Fruit fly (Drosophila melanogaster) whole organism, embryonic: ENCODE results near the gene scramb1.

Experiments used
- B-H2 ChIP-seq: fragments of 200-800 bp; sonication (Bioruptor generic); optimal IDR thresholded peaks from 2 replicates; lab custom pipeline; 2018; ENCODE audit warnings: missing biosample characterization, mild to moderate bottlenecking, missing genetic modification characterization
- CG1647 ChIP-seq: fragments of 200-800 bp; sonication (Bioruptor generic); optimal IDR thresholded peaks from 3 replicates; lab custom pipeline; 2016; ENCODE audit warnings: missing biosample characterization, missing genetic modification characterization
- CG17359 ChIP-seq: fragments of 200-800 bp; sonication (Bioruptor generic); optimal IDR thresholded peaks from 3 replicates; lab custom pipeline; 2018; ENCODE audit warnings: missing biosample characterization, mild to moderate bottlenecking, missing genetic modification characterization, moderate library complexity
- CG18476 ChIP-seq: fragments of 200-800 bp; sonication (Bioruptor generic); optimal IDR thresholded peaks from 2 replicates; lab custom pipeline; 2016; ENCODE audit warnings: missing biosample characterization, mild to moderate bottlenecking, missing genetic modification characterization
- CG2199 ChIP-seq: fragments of 200-800 bp; sonication (Bioruptor generic); IDR thresholded peaks from 3 replicates; pipeline ENCODE4 v1.3.6; 2022; ENCODE audit warnings: missing biosample characterization, missing genetic modification characterization
- CG30020 ChIP-seq: fragments of 200-800 bp; optimal IDR thresholded peaks from 2 replicates; lab custom pipeline; 2019; ENCODE audit warnings: missing biosample characterization, mild to moderate bottlenecking, missing genetic modification characterization, moderate library complexity
- CG34422 ChIP-seq: fragments of 200-800 bp; sonication (Bioruptor generic); IDR thresholded peaks from 3 replicates; pipeline ENCODE4 v1.3.6; 2022; ENCODE audit warnings: missing biosample characterization, missing genetic modification characterization
- CG6813 ChIP-seq: fragments of 200-800 bp; sonication (Bioruptor generic); optimal IDR thresholded peaks from 2 replicates; lab custom pipeline; 2017; ENCODE audit warnings: missing biosample characterization, missing genetic modification characterization, mild to moderate bottlenecking, moderate library complexity, missing genetic modification reagents
- CG7745 ChIP-seq: fragments of 200-800 bp; sonication (Bioruptor generic); optimal IDR thresholded peaks from 2 replicates; lab custom pipeline; 2018; ENCODE audit warnings: missing biosample characterization, mild to moderate bottlenecking, missing genetic modification characterization, moderate library complexity
- CG7963 ChIP-seq: fragments of 200-800 bp; sonication (Bioruptor generic); IDR thresholded peaks from 3 replicates; pipeline ENCODE4 v1.3.6; 2022; ENCODE audit warnings: missing biosample characterization, missing genetic modification characterization; ENCODE audit not compliant: partially characterized antibody
- CG8388 ChIP-seq: fragments of 200-800 bp; sonication (Bioruptor generic); optimal IDR thresholded peaks from 2 replicates; lab custom pipeline; 2019; ENCODE audit warnings: missing biosample characterization, mild to moderate bottlenecking, missing genetic modification characterization, moderate library complexity
- Doc2 ChIP-seq: fragments of 200-800 bp; sonication (Bioruptor generic); IDR thresholded peaks from 2 replicates; pipeline ENCODE4 v1.3.6; 2022; ENCODE audit warnings: missing biosample characterization, missing genetic modification characterization
- Ets65A ChIP-seq: fragments of 200-800 bp; sonication (Bioruptor generic); peaks from one replicate; lab custom pipeline; 2016; ENCODE audit warnings: missing biosample characterization, missing genetic modification characterization
- HLH3B ChIP-seq: fragments of 200-800 bp; sonication (Bioruptor generic); IDR thresholded peaks from 2 replicates; pipeline ENCODE4 v1.3.6; 2022; ENCODE audit warnings: missing biosample characterization, missing genetic modification characterization
- HLH54F ChIP-seq: fragments of 200-800 bp; sonication (Bioruptor generic); optimal IDR thresholded peaks from 3 replicates; lab custom pipeline; 2016; ENCODE audit warnings: missing biosample characterization, missing genetic modification characterization
- Nf-YC ChIP-seq: fragments of 200-800 bp; optimal IDR thresholded peaks from 3 replicates; lab custom pipeline; 2019; ENCODE audit warnings: missing biosample characterization, mild to moderate bottlenecking, missing genetic modification characterization, moderate library complexity
- Rx ChIP-seq: fragments of 200-800 bp; sonication (Bioruptor generic); IDR thresholded peaks from 2 replicates; pipeline ENCODE4 v1.3.6; 2022; ENCODE audit warnings: missing biosample characterization, missing genetic modification characterization
- Trl ChIP-seq, 3 experiments: fragments of >200 bp in 2 of 3; fragments of 200-800 bp in 1 of 3; sonication (Bioruptor generic) in 1 of 3; optimal IDR thresholded peaks; 2 replicates in 1 of 3; 3 replicates in 2 of 3; lab custom pipeline; 2016 to 2017; ENCODE audit warnings: missing biosample characterization in 1 of 3, missing genetic modification characterization in 1 of 3
- ase ChIP-seq: fragments of 200-800 bp; sonication (Bioruptor generic); IDR thresholded peaks from 3 replicates; pipeline ENCODE4 v1.3.6; 2022; ENCODE audit warnings: missing biosample characterization, missing genetic modification characterization
- ash1 ChIP-seq: fragments of 200-800 bp; sonication (Bioruptor generic); optimal IDR thresholded peaks from 2 replicates; lab custom pipeline; 2018; ENCODE audit warnings: missing biosample characterization, mild to moderate bottlenecking, missing genetic modification characterization
- az2 ChIP-seq: fragments of 200-800 bp; sonication (Bioruptor generic); optimal IDR thresholded peaks from 3 replicates; lab custom pipeline; 2016; ENCODE audit warnings: missing biosample characterization, missing genetic modification characterization
- bbx ChIP-seq: fragments of 200-800 bp; sonication (Bioruptor generic); IDR thresholded peaks from 2 replicates; pipeline ENCODE4 v1.3.6; 2022; ENCODE audit warnings: missing biosample characterization, missing genetic modification characterization; ENCODE audit not compliant: partially characterized antibody
- cg ChIP-seq: fragments of 200-800 bp; sonication (Bioruptor generic); optimal IDR thresholded peaks from 3 replicates; lab custom pipeline; 2019; ENCODE audit warnings: missing biosample characterization, mild to moderate bottlenecking, missing genetic modification characterization, moderate library complexity
- chm ChIP-seq: fragments of 200-800 bp; sonication (Bioruptor generic); IDR thresholded peaks from 2 replicates; pipeline ENCODE4 v1.3.6; 2022; ENCODE audit warnings: missing biosample characterization, missing genetic modification characterization
- chn ChIP-seq: fragments of 200-800 bp; sonication (Bioruptor generic); optimal IDR thresholded peaks from 2 replicates; lab custom pipeline; 2016; ENCODE audit warnings: missing biosample characterization, missing genetic modification characterization
- eve ChIP-seq, 2 experiments: fragments of >200 bp; optimal IDR thresholded peaks; 2 replicates each; lab custom pipeline; 2017; ENCODE audit warnings: missing biosample characterization in 2 of 2, missing genetic modification characterization in 2 of 2
- ewg ChIP-seq: fragments of 200-800 bp; sonication (Bioruptor generic); optimal IDR thresholded peaks from 3 replicates; lab custom pipeline; 2017; ENCODE audit warnings: mild to moderate bottlenecking, missing biosample characterization, missing genetic modification reagents, missing genetic modification characterization
- gro ChIP-seq: fragments of 200-800 bp; sonication (Bioruptor generic); optimal IDR thresholded peaks from 2 replicates; lab custom pipeline; 2016; ENCODE audit warnings: missing biosample characterization, missing genetic modification characterization
- lov ChIP-seq, 2 experiments: fragments of 200-800 bp in 1 of 2; fragments of >200 bp in 1 of 2; sonication (Bioruptor generic) in 1 of 2; IDR thresholded peaks in 1 of 2; optimal IDR thresholded peaks in 1 of 2; 2 replicates in 1 of 2; 3 replicates in 1 of 2; pipeline versions ENCODE4 v1.3.6 to Lab custom; 2017 to 2022; ENCODE audit warnings: missing biosample characterization in 1 of 2, missing genetic modification characterization in 1 of 2
- mirr ChIP-seq: fragments of 200-800 bp; sonication (Bioruptor generic); optimal IDR thresholded peaks from 3 replicates; lab custom pipeline; 2018; ENCODE audit warnings: missing biosample characterization, mild to moderate bottlenecking, missing genetic modification characterization
- oc ChIP-seq: fragments of 200-800 bp; sonication (Bioruptor generic); optimal IDR thresholded peaks from 2 replicates; lab custom pipeline; 2018; ENCODE audit warnings: missing biosample characterization, mild to moderate bottlenecking, missing genetic modification characterization, moderate library complexity
- pan ChIP-seq, 4 experiments: fragments of >200 bp in 3 of 4; fragments of 200-800 bp in 1 of 4; sonication (Bioruptor generic) in 1 of 4; optimal IDR thresholded peaks in 3 of 4; IDR thresholded peaks in 1 of 4; 2 replicates each; pipeline versions ENCODE4 v1.3.6 to Lab custom; 2017 to 2022; ENCODE audit warnings: missing biosample characterization in 2 of 4, missing genetic modification characterization in 2 of 4, mixed read lengths in 1 of 4
- phol ChIP-seq: fragments of 200-800 bp; sonication (Bioruptor generic); optimal IDR thresholded peaks from 3 replicates; lab custom pipeline; 2018; ENCODE audit warnings: missing biosample characterization, mild to moderate bottlenecking, missing genetic modification characterization, moderate library complexity
- pros ChIP-seq: fragments of 200-800 bp; sonication (Bioruptor generic); optimal IDR thresholded peaks from 3 replicates; lab custom pipeline; 2019; ENCODE audit warnings: missing biosample characterization, mild to moderate bottlenecking, missing genetic modification characterization, moderate library complexity
- seq ChIP-seq: fragments of 200-800 bp; sonication (Bioruptor generic); IDR thresholded peaks from 2 replicates; pipeline ENCODE4 v1.3.6; 2022; ENCODE audit warnings: missing biosample characterization, missing genetic modification characterization
- sqz ChIP-seq: fragments of 200-800 bp; sonication (Bioruptor generic); optimal IDR thresholded peaks from 3 replicates; lab custom pipeline; 2018; ENCODE audit warnings: missing biosample characterization, mild to moderate bottlenecking, missing genetic modification characterization
- ssp ChIP-seq: fragments of 200-800 bp; sonication (Bioruptor generic); IDR thresholded peaks from 2 replicates; pipeline ENCODE4 v1.3.6; 2022; ENCODE audit warnings: missing biosample characterization, missing genetic modification characterization
- tll ChIP-seq, 2 experiments: fragments of 200-800 bp in 1 of 2; fragments of >200 bp in 1 of 2; sonication (Bioruptor generic) in 1 of 2; optimal IDR thresholded peaks; 2 replicates each; lab custom pipeline; 2017 to 2019; ENCODE audit warnings: missing biosample characterization in 2 of 2, missing genetic modification characterization in 2 of 2, mild to moderate bottlenecking in 1 of 2, moderate library complexity in 1 of 2
- vvl ChIP-seq: fragments of 200-800 bp; sonication (Bioruptor generic); IDR thresholded peaks from 2 replicates; pipeline ENCODE4 v1.3.6; 2022; ENCODE audit warnings: missing biosample characterization, missing genetic modification characterization
- wek ChIP-seq: fragments of 200-800 bp; sonication (Bioruptor generic); optimal IDR thresholded peaks from 3 replicates; lab custom pipeline; 2018; ENCODE audit warnings: missing biosample characterization, mild to moderate bottlenecking, missing genetic modification characterization, moderate library complexity
- zen ChIP-seq: fragments of 200-800 bp; sonication (Bioruptor generic); optimal IDR thresholded peaks from 3 replicates; lab custom pipeline; 2018; ENCODE audit warnings: missing biosample characterization, mild to moderate bottlenecking, missing genetic modification characterization, moderate library complexity

The scramb1 gene

dm6 chr3L:10254131-10254530 lies 29.1 kb upstream of the scramb1 start (continued):
- 0 out of 3 replicates have a peak, but pooled peaks have one; percentile 42 for TF ChIP-seq CG2199 (GFP tag; lab: Robert Waterston, UW)
- TF ChIP-seq zen (tag; lab: Kevin White, UChicago) = peak; percentile 75
- TF ChIP-seq Trl (optimal IDR thresholded peaks at IDR 0.05; lab: Kevin White, UChicago) = peak; percentile 47 to 51
- no peak for TF ChIP-seq Trl (GFP tag; optimal IDR thresholded peaks at IDR 0.05; lab: Kevin White, UChicago)
- no peak for TF ChIP-seq HLH3B (GFP tag; lab: Robert Waterston, UW)
- no peak for TF ChIP-seq CG7963 (GFP tag; lab: Robert Waterston, UW)
- TF ChIP-seq, all 482 proteins: peak for 12

- TF ChIP-seq CG30020 (no peak), Trl (optimal IDR thresholded peaks at IDR 0.05; lab: Kevin White, UChicago) (no peak), Trl (GFP tag; optimal IDR thresholded peaks at IDR 0.05; lab: Kevin White, UChicago) (no peak), CG2199 (GFP tag; lab: Robert Waterston, UW) (no peak), eve (GFP tag; optimal IDR thresholded peaks at IDR 0.05; lab: Kevin White, UChicago) (no peak), CG7745 (tag; lab: Kevin White, UChicago) (no peak), ssp (no peak), gro (GFP tag; lab: Kevin White, UChicago) (no peak), mirr (GFP tag; lab: Kevin White, UChicago) (no peak), chm (GFP tag; lab: Robert Waterston, UW) (no peak), phol (tag; lab: Kevin White, UChicago) (no peak), CG34422 (GFP tag; lab: Robert Waterston, UW) (no peak), Ets65A (peak; percentile 73), wek (GFP tag; lab: Kevin White, UChicago) (no peak), oc (tag; lab: Kevin White, UChicago) (no peak), az2 (no peak), lov (optimal IDR thresholded peaks at IDR 0.05; lab: Kevin White, UChicago) (no peak), lov (GFP tag; IDR thresholded peaks at IDR 0.05; lab: Robert Waterston, UW) (0 out of 3 replicates have a peak, but pooled peaks have one; percentile 22), CG8388 (peak; percentile 78), chn (GFP tag; lab: Kevin White, UChicago) (no peak), bbx (GFP tag; lab: Robert Waterston, UW) (no peak), B-H2 (GFP tag; lab: Kevin White, UChicago) (no peak), vvl (GFP tag; lab: Robert Waterston, UW) (no peak), pan (optimal IDR thresholded peaks at IDR 0.05; lab: Kevin White, UChicago) (no peak), pan (GFP tag; optimal IDR thresholded peaks at IDR 0.05 in 1 of 2, IDR thresholded peaks at IDR 0.05 in 1 of 2) (no peak), CG1647 (GFP tag; lab: Kevin White, UChicago) (no peak)
Observed at dm6 chr3L:10249836-10250235, 24.8 kb upstream of the scramb1 start.

dm6 chr3L:10247579-10247978 lies 22.5 kb upstream of the scramb1 start:
- no peak for TF ChIP-seq Doc2 (GFP tag; lab: Robert Waterston, UW)
- no peak for TF ChIP-seq eve (GFP tag; optimal IDR thresholded peaks at IDR 0.05; lab: Kevin White, UChicago)
- no peak for TF ChIP-seq HLH54F (GFP tag; lab: Kevin White, UChicago)
- TF ChIP-seq CG17359 (tag; lab: Kevin White, UChicago) = no peak
- no peak for TF ChIP-seq CG18476 (GFP tag; lab: Kevin White, UChicago)

dm6 chr3L:10247121-10247520 lies 22.1 kb upstream of the scramb1 start:
- TF ChIP-seq ewg (GFP tag; lab: Kevin White, UChicago) (peak; percentile 18), tll (GFP tag; optimal IDR thresholded peaks at IDR 0.05; lab: Kevin White, UChicago) (no peak), ase (GFP tag; lab: Robert Waterston, UW) (no peak), Nf-YC (peak; percentile 46), Rx (GFP tag; lab: Robert Waterston, UW) (no peak), CG6813 (GFP tag; lab: Kevin White, UChicago) (no peak), cg (GFP tag; lab: Kevin White, UChicago) (peak; percentile 37), ash1 (no peak), sqz (GFP tag; lab: Kevin White, UChicago) (peak; percentile 76), pros (peak; percentile 47), seq (GFP tag; lab: Robert Waterston, UW) (peak; percentile 52; the same call in 1 of the 2 replicates)
